Fruit fly (Drosophila melanogaster) whole organism, embryonic: ENCODE results near the gene CG42272.

Experiments used
- CG10209 ChIP-seq: fragments of 200-800 bp; sonication (Bioruptor generic); optimal IDR thresholded peaks from 3 replicates; lab custom pipeline; 2017; ENCODE audit warnings: missing biosample characterization, mild to moderate bottlenecking, missing genetic modification characterization, missing genetic modification reagents
- CG10366 ChIP-seq: fragments of 200-800 bp; sonication (Bioruptor generic); IDR thresholded peaks from 2 replicates; pipeline ENCODE4 v1.3.6; 2022; ENCODE audit warnings: missing biosample characterization, missing genetic modification characterization
- CG10959 ChIP-seq: fragments of 200-800 bp; sonication (Bioruptor generic); IDR thresholded peaks from 2 replicates; pipeline ENCODE4 v1.3.6; 2022; ENCODE audit warnings: missing biosample characterization, missing genetic modification characterization
- CG11093 ChIP-seq: fragments of 200-800 bp; sonication (Bioruptor generic); IDR thresholded peaks from 3 replicates; pipeline ENCODE4 v1.3.6; 2022; ENCODE audit warnings: missing biosample characterization, missing genetic modification characterization
- CG11504 ChIP-seq: fragments of 200-800 bp; sonication (Bioruptor generic); optimal IDR thresholded peaks from 3 replicates; lab custom pipeline; 2019; ENCODE audit warnings: missing biosample characterization, mild to moderate bottlenecking, missing genetic modification characterization, moderate library complexity
- CG13287 ChIP-seq: fragments of 200-800 bp; sonication (Bioruptor generic); IDR thresholded peaks from 2 replicates; pipeline ENCODE4 v1.3.6; 2022; ENCODE audit warnings: missing biosample characterization, missing genetic modification characterization; ENCODE audit not compliant: partially characterized antibody
- CG14050 ChIP-seq: fragments of 200-800 bp; sonication (Bioruptor generic); IDR thresholded peaks from 3 replicates; pipeline ENCODE4 v1.3.6; 2022; ENCODE audit warnings: missing biosample characterization, missing genetic modification characterization
- CG15269 ChIP-seq: fragments of 200-800 bp; sonication (Bioruptor generic); optimal IDR thresholded peaks from 2 replicates; lab custom pipeline; 2018; ENCODE audit warnings: missing biosample characterization, mild to moderate bottlenecking, missing genetic modification characterization, moderate library complexity
- CG16779 ChIP-seq: fragments of 200-800 bp; sonication (Bioruptor generic); IDR thresholded peaks from 2 replicates; pipeline ENCODE4 v1.3.6; 2022; ENCODE audit warnings: missing biosample characterization, missing genetic modification characterization
- CG17328 ChIP-seq: fragments of 200-800 bp; sonication (Bioruptor generic); IDR thresholded peaks from 2 replicates; pipeline ENCODE4 v1.3.6; 2022; ENCODE audit warnings: missing biosample characterization, missing genetic modification characterization
- CG1792 ChIP-seq: fragments of 200-800 bp; sonication (Bioruptor generic); optimal IDR thresholded peaks from 2 replicates; lab custom pipeline; 2016; ENCODE audit warnings: missing biosample characterization, missing genetic modification characterization
- CG18476 ChIP-seq: fragments of 200-800 bp; sonication (Bioruptor generic); optimal IDR thresholded peaks from 2 replicates; lab custom pipeline; 2016; ENCODE audit warnings: missing biosample characterization, mild to moderate bottlenecking, missing genetic modification characterization
- CG2129 ChIP-seq: fragments of 200-800 bp; sonication (Bioruptor generic); IDR thresholded peaks from 2 replicates; pipeline ENCODE4 v1.3.6; 2022; ENCODE audit warnings: missing biosample characterization, missing genetic modification characterization; ENCODE audit not compliant: partially characterized antibody
- CG2199 ChIP-seq: fragments of 200-800 bp; sonication (Bioruptor generic); IDR thresholded peaks from 3 replicates; pipeline ENCODE4 v1.3.6; 2022; ENCODE audit warnings: missing biosample characterization, missing genetic modification characterization
- CG31224 ChIP-seq: fragments of 200-800 bp; sonication (Bioruptor generic); IDR thresholded peaks from 2 replicates; pipeline ENCODE4 v1.3.6; 2022; ENCODE audit warnings: missing biosample characterization, missing genetic modification characterization
- CG31365 ChIP-seq: fragments of 200-800 bp; sonication (Bioruptor generic); optimal IDR thresholded peaks from 2 replicates; lab custom pipeline; 2018; ENCODE audit warnings: missing biosample characterization, mild to moderate bottlenecking, missing genetic modification characterization
- CG31388 ChIP-seq: fragments of 200-800 bp; sonication (Bioruptor generic); optimal IDR thresholded peaks from 2 replicates; lab custom pipeline; 2016; ENCODE audit warnings: missing biosample characterization, missing genetic modification characterization
- CG34376 ChIP-seq: fragments of 200-800 bp; sonication (Bioruptor generic); optimal IDR thresholded peaks from 2 replicates; lab custom pipeline; 2018; ENCODE audit warnings: missing biosample characterization, mild to moderate bottlenecking, missing genetic modification characterization
- CG3847 ChIP-seq: fragments of 200-800 bp; sonication (Bioruptor generic); IDR thresholded peaks from 2 replicates; pipeline ENCODE4 v1.3.6; 2022; ENCODE audit warnings: missing biosample characterization, missing genetic modification characterization
- CG4404 ChIP-seq: fragments of 200-800 bp; sonication (Bioruptor generic); IDR thresholded peaks from 2 replicates; pipeline ENCODE4 v1.3.6; 2022; ENCODE audit warnings: missing biosample characterization, missing genetic modification characterization
- CG4617 ChIP-seq: fragments of 200-800 bp; sonication (Bioruptor generic); optimal IDR thresholded peaks from 3 replicates; lab custom pipeline; 2016; ENCODE audit warnings: missing biosample characterization, missing genetic modification characterization, borderline replicate concordance
- CG6765 ChIP-seq: fragments of 200-800 bp; sonication (Bioruptor generic); optimal IDR thresholded peaks from 3 replicates; lab custom pipeline; 2017; ENCODE audit warnings: missing biosample characterization, mild to moderate bottlenecking, missing genetic modification characterization
- CG7963 ChIP-seq: fragments of 200-800 bp; sonication (Bioruptor generic); IDR thresholded peaks from 3 replicates; pipeline ENCODE4 v1.3.6; 2022; ENCODE audit warnings: missing biosample characterization, missing genetic modification characterization; ENCODE audit not compliant: partially characterized antibody
- CoRest ChIP-seq: fragments of 200-800 bp; sonication (Bioruptor generic); optimal IDR thresholded peaks from 3 replicates; lab custom pipeline; 2018; ENCODE audit warnings: missing biosample characterization, mild to moderate bottlenecking, missing genetic modification characterization, moderate library complexity
- CrebB ChIP-seq: fragments of 200-800 bp; sonication (Bioruptor generic); optimal IDR thresholded peaks from 3 replicates; lab custom pipeline; 2018; ENCODE audit warnings: missing biosample characterization, mild to moderate bottlenecking, missing genetic modification characterization
- Gsc ChIP-seq: fragments of 200-800 bp; sonication (Bioruptor generic); IDR thresholded peaks from 2 replicates; pipeline ENCODE4 v1.3.6; 2022; ENCODE audit warnings: missing biosample characterization, missing genetic modification characterization
- Gug ChIP-seq: fragments of 200-800 bp; sonication (Bioruptor generic); IDR thresholded peaks from 4 replicates; pipeline ENCODE4 v1.3.6; 2022; ENCODE audit warnings: missing biosample characterization, missing genetic modification characterization
- H15 ChIP-seq: fragments of 200-800 bp; sonication (Bioruptor generic); IDR thresholded peaks from 3 replicates; pipeline ENCODE4 v1.3.6; 2022; ENCODE audit warnings: missing biosample characterization, missing genetic modification characterization
- Hand ChIP-seq: fragments of 200-800 bp; sonication (Bioruptor generic); optimal IDR thresholded peaks from 2 replicates; lab custom pipeline; 2017; ENCODE audit warnings: mild to moderate bottlenecking, missing biosample characterization, missing genetic modification reagents, missing genetic modification characterization
- HmgD ChIP-seq: fragments of 200-800 bp; sonication (Bioruptor generic); optimal IDR thresholded peaks from 3 replicates; lab custom pipeline; 2016; ENCODE audit warnings: missing biosample characterization, missing genetic modification characterization
- MBD-R2 ChIP-seq: fragments of 200-800 bp; sonication (Bioruptor generic); IDR thresholded peaks from 2 replicates; pipeline ENCODE4 v1.3.6; 2022; ENCODE audit warnings: missing biosample characterization, missing genetic modification characterization
- MESR4 ChIP-seq: fragments of 200-800 bp; sonication (Bioruptor generic); optimal IDR thresholded peaks from 2 replicates; lab custom pipeline; 2018; ENCODE audit warnings: missing biosample characterization, mild to moderate bottlenecking, missing genetic modification characterization, moderate library complexity
- Oli ChIP-seq: fragments of 200-800 bp; sonication (Bioruptor generic); optimal IDR thresholded peaks from 2 replicates; lab custom pipeline; 2018; ENCODE audit warnings: missing biosample characterization, mild to moderate bottlenecking, missing genetic modification characterization, moderate library complexity
- Optix ChIP-seq: fragments of 200-800 bp; sonication (Bioruptor generic); IDR thresholded peaks from 3 replicates; pipeline ENCODE4 v1.3.6; 2022; ENCODE audit warnings: missing biosample characterization, missing genetic modification characterization
- Ravus ChIP-seq: fragments of 200-800 bp; sonication (Bioruptor generic); IDR thresholded peaks from 2 replicates; pipeline ENCODE4 v1.3.6; 2022; ENCODE audit warnings: missing biosample characterization, missing genetic modification characterization
- Stat92E ChIP-seq, 3 experiments: fragments of >200 bp in 2 of 3; fragments of 200-800 bp in 1 of 3; sonication (Bioruptor generic) in 1 of 3; optimal IDR thresholded peaks; 2 replicates each; lab custom pipeline; 2017 to 2019; ENCODE audit warnings: missing biosample characterization in 3 of 3, missing genetic modification characterization in 3 of 3, mild to moderate bottlenecking in 1 of 3, moderate library complexity in 1 of 3
- YL-1 ChIP-seq: fragments of 200-800 bp; sonication (Bioruptor generic); optimal IDR thresholded peaks from 3 replicates; lab custom pipeline; 2017; ENCODE audit warnings: missing biosample characterization, mild to moderate bottlenecking, missing genetic modification characterization
- esg ChIP-seq: fragments of 200-800 bp; sonication (Bioruptor generic); conservative IDR thresholded peaks from 2 replicates; pipeline ENCODE4 v1.3.6; 2022; ENCODE audit warnings: missing biosample characterization, missing genetic modification characterization
- hb ChIP-seq: fragments of 200-800 bp; sonication (Bioruptor generic); IDR thresholded peaks from 3 replicates; pipeline ENCODE4 v1.3.6; 2022; ENCODE audit warnings: missing biosample characterization, missing genetic modification characterization; ENCODE audit not compliant: partially characterized antibody
- klu ChIP-seq: fragments of 200-800 bp; sonication (Bioruptor generic); IDR thresholded peaks from 2 replicates; pipeline ENCODE4 v1.3.6; 2022; ENCODE audit warnings: missing biosample characterization, missing genetic modification characterization
- lmd ChIP-seq: fragments of 200-800 bp; sonication (Bioruptor generic); IDR thresholded peaks from 2 replicates; pipeline ENCODE4 v1.3.6; 2022; ENCODE audit warnings: missing biosample characterization, missing genetic modification characterization
- nau ChIP-seq: fragments of 200-800 bp; sonication (Bioruptor generic); optimal IDR thresholded peaks from 3 replicates; lab custom pipeline; 2017; ENCODE audit warnings: missing biosample characterization, mild to moderate bottlenecking, missing genetic modification characterization, missing genetic modification reagents
- psq ChIP-seq: fragments of 200-800 bp; sonication (Bioruptor generic); optimal IDR thresholded peaks from 2 replicates; lab custom pipeline; 2017; ENCODE audit warnings: missing biosample characterization, missing genetic modification characterization
- ranshi ChIP-seq: fragments of 200-800 bp; sonication (Bioruptor generic); IDR thresholded peaks from 2 replicates; pipeline ENCODE4 v1.3.6; 2022; ENCODE audit warnings: missing biosample characterization, missing genetic modification characterization
- repo ChIP-seq: fragments of 200-800 bp; sonication (Bioruptor generic); optimal IDR thresholded peaks from 2 replicates; lab custom pipeline; 2016; ENCODE audit warnings: missing biosample characterization, missing genetic modification characterization
- row ChIP-seq: fragments of 200-800 bp; sonication (Bioruptor generic); IDR thresholded peaks from 3 replicates; pipeline ENCODE4 v1.3.6; 2022; ENCODE audit warnings: missing biosample characterization, missing genetic modification characterization
- sens ChIP-seq: fragments of 200-800 bp; sonication (Bioruptor generic); peaks from one replicate; lab custom pipeline; 2016; ENCODE audit warnings: missing biosample characterization, missing genetic modification characterization
- tgo ChIP-seq: fragments of 200-800 bp; sonication (Bioruptor generic); IDR thresholded peaks from 3 replicates; pipeline ENCODE4 v1.3.6; 2022; ENCODE audit warnings: missing biosample characterization, missing genetic modification characterization
- vnd ChIP-seq: fragments of 200-800 bp; sonication (Bioruptor generic); IDR thresholded peaks from 3 replicates; pipeline ENCODE4 v1.3.6; 2022; ENCODE audit warnings: missing biosample characterization, missing genetic modification characterization; ENCODE audit not compliant: partially characterized antibody
- zf30C ChIP-seq: fragments of 200-800 bp; sonication (Bioruptor generic); optimal IDR thresholded peaks from 3 replicates; lab custom pipeline; 2018; ENCODE audit warnings: missing biosample characterization, mild to moderate bottlenecking, missing genetic modification characterization

Gene CG42272

DNA sequence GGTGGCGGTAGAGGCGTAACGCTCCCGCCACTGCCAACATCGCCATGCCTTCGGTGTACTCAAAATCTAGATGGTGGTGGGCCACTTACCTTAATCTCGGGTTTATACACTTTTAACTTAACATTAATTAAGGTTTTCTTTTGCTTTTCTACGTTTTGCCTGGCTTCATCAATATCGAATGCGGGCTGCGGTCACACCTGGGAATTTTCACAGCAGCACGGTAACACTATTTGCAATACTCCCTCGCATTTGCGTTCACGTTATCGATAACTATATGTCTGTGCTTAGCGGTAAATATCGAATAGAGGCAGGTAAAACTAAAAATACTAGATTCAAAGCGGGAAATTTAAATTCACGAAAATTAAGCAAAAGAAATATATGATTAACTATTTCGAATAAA lies 8.9 kb upstream of the CG42272 start, which contains the start of gene Bre1 (continued):
- TF ChIP-seq CG3847 (GFP tag; lab: Robert Waterston, UW), result peak; percentile 44
- peak; percentile 74 for TF ChIP-seq YL-1
- TF ChIP-seq MBD-R2 (GFP tag; lab: Robert Waterston, UW), result peak; percentile 82
- peak; percentile 44; the same call in 1 of the 2 replicates for TF ChIP-seq CG2129 (GFP tag; lab: Robert Waterston, UW)
- peak; percentile 24 for TF ChIP-seq CoRest
- TF ChIP-seq CG11504 (tag; lab: Kevin White, UChicago), result no peak
- peak; percentile 55; the same call in 1 of the 3 replicates for TF ChIP-seq vnd (GFP tag; lab: Robert Waterston, UW)
- no peak for TF ChIP-seq CG15269 (tag; lab: Kevin White, UChicago)
- TF ChIP-seq Stat92E (GFP tag; optimal IDR thresholded peaks at IDR 0.05; lab: Kevin White, UChicago), result peak in 1 of 3 experiments; percentile 50
- no peak for TF ChIP-seq HmgD (GFP tag; lab: Kevin White, UChicago)
- peak; percentile 87 for TF ChIP-seq MESR4 (GFP tag; lab: Kevin White, UChicago)
- TF ChIP-seq CG6765 (GFP tag; lab: Kevin White, UChicago), result no peak
- peak; percentile 51; the same call in 1 of the 2 replicates for TF ChIP-seq klu (GFP tag; lab: Robert Waterston, UW)
- TF ChIP-seq Ravus (GFP tag; lab: Robert Waterston, UW), result no peak
- TF ChIP-seq Oli, result no peak
- peak; percentile 93 for TF ChIP-seq CG4617 (GFP tag; lab: Kevin White, UChicago)
- TF ChIP-seq hb (GFP tag; lab: Robert Waterston, UW), result 0 out of 3 replicates have a peak, but pooled peaks have one; percentile 55
- peak; percentile 53; the same call in 1 of the 3 replicates for TF ChIP-seq CG7963 (GFP tag; lab: Robert Waterston, UW)
- no peak for TF ChIP-seq esg
- no peak for TF ChIP-seq CG34376 (GFP tag; lab: Kevin White, UChicago)
- TF ChIP-seq CG31224 (GFP tag; lab: Robert Waterston, UW), result no peak
- no peak for TF ChIP-seq CG31365 (tag; lab: Kevin White, UChicago)
- TF ChIP-seq Hand (GFP tag; lab: Kevin White, UChicago), result no peak
- TF ChIP-seq Optix (GFP tag; lab: Robert Waterston, UW), result no peak
- TF ChIP-seq CG2199 (GFP tag; lab: Robert Waterston, UW), result no peak
- TF ChIP-seq psq (GFP tag; lab: Kevin White, UChicago), result no peak
- no peak for TF ChIP-seq repo (GFP tag; lab: Kevin White, UChicago)
- no peak for TF ChIP-seq nau
- no peak for TF ChIP-seq CG11093

DNA sequence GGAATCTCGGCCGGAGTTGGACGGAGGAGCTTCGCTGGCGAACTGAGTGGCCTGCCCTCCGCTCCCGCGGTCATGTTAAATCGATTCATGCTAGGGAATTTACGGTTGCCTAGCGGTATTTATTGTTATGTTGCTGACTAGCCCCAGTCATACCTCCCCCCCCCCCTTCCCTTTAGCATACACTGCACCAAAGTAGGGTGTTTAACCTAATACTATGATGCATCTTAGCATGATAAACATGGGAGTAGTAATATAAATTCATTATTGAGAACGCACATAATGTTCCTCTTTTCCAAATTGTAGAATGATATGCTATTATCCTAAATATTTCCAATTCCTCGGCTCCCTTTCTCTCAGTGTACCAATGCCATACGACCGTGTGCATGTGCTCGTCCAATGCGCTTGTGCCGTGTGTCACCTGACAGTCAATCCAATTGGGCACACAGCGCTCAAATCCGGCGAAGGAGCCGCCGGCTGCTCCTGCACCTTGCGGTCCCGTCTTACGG lies 6.3 kb upstream of the CG42272 start, which contains the start of gene Tektin-C:
Tektin-C (minus strand) TSS at position 51 of the 506 bp plus-strand sequence.
- TF ChIP-seq CG4404 (GFP tag; lab: Robert Waterston, UW) (peak; percentile 34; the same call in 1 of the 2 replicates), ranshi (no peak), zf30C (GFP tag; lab: Kevin White, UChicago) (no peak), CG14050 (GFP tag; lab: Robert Waterston, UW) (peak; percentile 10; the same call in 1 of the 3 replicates), row (GFP tag; lab: Robert Waterston, UW) (peak; percentile 40; the same call in 1 of the 3 replicates), CG10209 (GFP tag; lab: Kevin White, UChicago) (peak; percentile 8), CG10959 (0 out of 2 replicates have a peak, but pooled peaks have one; percentile 20), CG17328 (GFP tag; lab: Robert Waterston, UW) (peak; percentile 62), CG18476 (GFP tag; lab: Kevin White, UChicago) (no peak), Gug (GFP tag; lab: Robert Waterston, UW) (0 out of 4 replicates have a peak, but pooled peaks have one; percentile 26), CrebB (tag; lab: Kevin White, UChicago) (no peak), CG13287 (GFP tag; lab: Robert Waterston, UW) (no peak), CG1792 (GFP tag; lab: Kevin White, UChicago) (no peak), H15 (GFP tag; lab: Robert Waterston, UW) (peak; percentile 51; the same call in 1 of the 3 replicates), Gsc (GFP tag; lab: Robert Waterston, UW) (peak; percentile 23; the same call in 1 of the 2 replicates), CG10366 (GFP tag; lab: Robert Waterston, UW) (peak; percentile 17; the same call in 1 of the 2 replicates), lmd (GFP tag; lab: Robert Waterston, UW) (peak; percentile 43), sens (GFP tag; lab: Kevin White, UChicago) (peak; percentile 48), tgo (GFP tag; lab: Robert Waterston, UW) (0 out of 3 replicates have a peak, but pooled peaks have one; percentile 27), CG31388 (no peak), MBD-R2 (GFP tag; lab: Robert Waterston, UW) (no peak), CG16779 (GFP tag; lab: Robert Waterston, UW) (0 out of 2 replicates have a peak, but pooled peaks have one; percentile 6)
